Fruit fly (Drosophila melanogaster) ovary, adult (tissue): ENCODE measurements around the gene Nepl8.

Experiments used
- CG17801 ChIP-seq: fragments of 200-800 bp; optimal IDR thresholded peaks from 2 replicates; lab custom pipeline; 2019; ENCODE audit warnings: missing biosample characterization, mild to moderate bottlenecking, missing genetic modification characterization, moderate library complexity; ENCODE audit not compliant: partially characterized antibody

Gene Nepl8

DNA sequence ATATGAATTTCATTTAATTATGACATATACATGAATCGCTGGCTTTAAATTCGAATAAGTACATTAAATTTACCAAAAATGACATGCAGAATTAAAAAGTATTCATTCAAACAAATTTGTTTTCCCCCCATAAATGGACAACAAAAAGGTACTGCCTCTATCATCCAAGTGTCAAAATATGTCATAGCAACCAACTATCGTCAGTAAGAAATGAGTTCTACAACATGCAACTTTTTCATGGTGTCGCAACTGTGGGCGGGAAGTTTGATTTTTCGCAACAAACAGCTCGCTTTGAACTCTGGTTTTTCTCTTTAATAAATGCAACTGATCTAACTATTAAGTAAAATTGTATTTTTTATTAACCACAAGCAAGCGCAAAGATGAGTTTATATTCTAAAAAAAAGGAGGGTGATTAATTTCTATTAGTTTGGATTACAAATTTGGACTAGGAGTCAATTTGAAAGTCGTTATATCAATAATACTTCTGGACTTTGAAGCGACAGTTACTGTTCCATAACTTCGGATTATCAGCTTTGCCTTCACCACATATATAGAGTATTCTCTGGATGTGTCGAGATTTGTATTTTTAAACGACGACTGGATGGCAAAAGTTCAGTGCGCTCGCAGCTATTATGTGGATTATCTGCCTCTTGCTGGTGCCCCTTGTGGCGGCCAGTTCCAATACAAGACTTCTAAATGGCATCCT is at the start of gene Nepl8:
Gene Nepl8 (plus strand): TSS at position 578 of the 706 bp plus-strand sequence.
- no peak for TF ChIP-seq CG17801

- no peak for TF ChIP-seq CG17801
Observed at dm6 chr2L:16442620-16443019, 45.3 kb upstream of the Nepl8 start.

DNA sequence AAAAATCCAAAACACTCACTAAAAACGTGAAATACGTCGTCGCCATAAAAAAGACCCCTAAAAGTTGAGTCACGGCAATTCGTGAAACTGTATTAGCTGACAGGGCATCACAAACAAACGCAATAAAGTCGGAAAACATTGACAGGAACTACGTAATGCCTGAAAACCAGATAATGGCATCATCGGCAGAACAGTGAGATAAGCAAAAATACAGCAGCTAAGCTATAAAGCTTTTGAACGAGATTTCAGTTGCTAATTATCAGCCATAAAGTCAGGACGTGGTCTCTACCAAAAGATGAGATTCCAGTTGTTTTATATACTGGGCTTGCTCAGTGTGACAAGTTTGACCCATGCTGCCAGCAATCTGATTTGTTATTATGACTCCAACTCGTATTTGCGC is 42.9 kb upstream of the Nepl8 start, which contains the start of gene Idgf1:
Gene Idgf1 (plus strand): TSS at position 245 of the 400 bp plus-strand sequence.
- TF ChIP-seq CG17801, result no peak

DNA sequence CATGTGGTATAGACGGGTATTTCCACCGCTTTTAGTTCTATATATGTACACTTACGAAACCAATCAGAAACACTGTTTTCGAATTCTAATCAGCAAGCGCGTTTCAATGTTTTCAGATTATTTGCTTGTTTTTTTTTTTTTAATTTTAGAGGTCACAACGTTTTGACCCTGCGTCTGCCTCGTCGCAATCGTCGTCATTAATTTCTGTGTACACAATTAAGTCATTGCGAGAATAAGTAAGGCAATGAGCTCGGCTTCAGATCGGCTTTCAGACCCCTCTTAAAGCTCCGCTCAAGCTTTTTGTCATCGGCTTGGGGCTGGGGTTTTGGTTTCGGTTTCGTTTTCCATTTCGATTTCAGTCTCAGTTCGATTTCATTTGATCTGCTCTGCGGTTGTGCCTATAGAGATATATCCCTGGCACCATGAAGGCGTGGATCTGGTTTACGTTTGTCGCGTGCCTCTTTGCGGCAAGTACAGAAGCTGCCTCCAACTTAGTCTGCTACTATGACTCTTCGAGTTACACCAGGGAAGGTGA is 40.9 kb upstream of the Nepl8 start, which contains the start of gene Idgf2:
Gene Idgf2 (plus strand): TSS at position 356 of the 535 bp plus-strand sequence.
- TF ChIP-seq CG17801, result no peak

DNA sequence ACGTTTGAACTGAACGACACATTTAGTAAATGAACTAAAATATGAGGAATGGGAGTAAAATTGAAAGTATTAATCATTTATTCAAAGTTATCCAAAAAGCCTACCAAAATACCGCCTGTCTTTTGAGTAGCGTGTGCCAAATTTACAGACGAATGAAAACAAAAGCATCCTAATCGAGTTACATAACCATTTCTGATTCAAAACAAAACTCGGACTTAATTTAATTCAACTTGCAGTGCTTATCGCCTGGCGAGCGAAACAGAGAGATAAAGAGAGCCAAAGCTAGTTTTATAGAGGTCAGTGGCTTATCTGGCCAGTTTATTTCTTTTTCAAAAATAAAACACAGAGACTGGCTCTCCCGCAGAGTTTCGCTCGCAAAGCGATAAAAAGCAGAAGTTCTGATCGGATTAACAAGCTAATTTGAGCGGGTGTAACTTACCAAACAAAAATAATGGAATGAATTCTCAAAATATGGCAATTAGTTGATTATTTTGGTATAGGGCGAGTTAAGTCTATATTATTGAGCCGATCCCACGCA is 40.0 kb upstream of the Nepl8 start:
- TF ChIP-seq CG17801, result no peak

- TF ChIP-seq CG17801, result no peak
Observed at dm6 chr2L:16448451-16449206, 39.3 kb upstream of the Nepl8 start, which contains the start of gene CG5888. Gene CG5888, minus strand, starts transcription at chr2L:16448469.

DNA sequence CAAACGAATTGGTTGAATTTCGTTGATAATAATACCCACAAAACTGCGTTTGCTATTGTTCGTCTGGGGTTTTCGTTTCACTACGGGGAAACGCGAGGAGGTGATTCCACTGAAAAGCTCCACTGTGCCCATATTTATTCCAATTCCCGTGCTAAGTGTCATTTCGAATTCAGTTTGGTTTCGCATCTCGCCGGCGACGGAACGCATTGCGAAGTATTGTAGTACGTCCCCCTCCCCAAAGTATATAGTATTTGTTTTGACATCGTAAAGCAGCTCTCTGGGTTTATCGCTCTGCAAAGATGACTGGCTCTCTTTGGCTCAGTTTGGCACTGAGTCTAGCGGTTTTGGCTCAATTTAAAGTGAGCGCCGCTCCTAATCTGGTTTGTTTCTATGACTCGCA is 37.1 kb upstream of the Nepl8 start, which contains the start of gene Idgf3:
Gene Idgf3 (plus strand): TSS at position 17 of the 400 bp plus-strand sequence.
- TF ChIP-seq CG17801, result peak; percentile 24

- no peak for TF ChIP-seq CG17801
Observed at dm6 chr2L:16451858-16452257, 36.1 kb upstream of the Nepl8 start.

DNA sequence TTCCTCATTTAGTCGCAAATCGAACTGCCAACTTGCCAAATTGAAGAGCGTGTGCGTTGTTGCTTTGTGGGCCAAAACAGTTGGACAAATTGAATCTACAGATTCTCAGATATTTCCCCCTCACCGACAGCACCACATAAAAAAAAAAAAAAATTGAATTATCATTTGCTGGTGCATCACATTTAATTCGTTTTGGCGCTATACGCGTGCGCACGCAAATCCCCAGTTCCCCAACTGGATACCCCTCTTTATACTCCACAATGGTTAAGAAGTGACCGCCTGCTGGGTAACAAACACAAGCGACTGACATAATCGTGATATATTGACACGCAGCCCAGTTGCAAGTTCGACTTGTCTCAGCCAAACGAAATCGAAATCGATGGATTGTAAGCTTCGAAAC is 29.6 kb upstream of the Nepl8 start:
- TF ChIP-seq CG17801, result no peak

DNA sequence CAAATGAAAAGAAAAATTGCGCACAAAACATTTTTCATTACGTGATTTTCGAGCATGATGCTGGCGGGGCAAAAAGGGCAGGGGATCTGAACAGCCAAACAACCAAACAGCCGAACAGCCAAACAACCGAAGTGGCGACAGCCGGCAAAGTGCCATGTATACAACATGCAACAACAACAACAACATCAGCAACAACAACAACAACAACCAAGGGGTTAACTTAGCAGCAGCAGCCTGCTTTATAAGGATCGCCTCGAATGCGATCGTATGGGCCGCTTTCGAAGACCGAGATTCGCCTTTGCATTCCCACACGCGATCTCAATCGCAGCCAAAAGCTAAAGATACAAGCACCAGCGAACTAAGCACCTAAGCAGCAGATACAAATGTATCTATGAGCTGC is 24.3 kb upstream of the Nepl8 start:
- TF ChIP-seq CG17801, result no peak

DNA sequence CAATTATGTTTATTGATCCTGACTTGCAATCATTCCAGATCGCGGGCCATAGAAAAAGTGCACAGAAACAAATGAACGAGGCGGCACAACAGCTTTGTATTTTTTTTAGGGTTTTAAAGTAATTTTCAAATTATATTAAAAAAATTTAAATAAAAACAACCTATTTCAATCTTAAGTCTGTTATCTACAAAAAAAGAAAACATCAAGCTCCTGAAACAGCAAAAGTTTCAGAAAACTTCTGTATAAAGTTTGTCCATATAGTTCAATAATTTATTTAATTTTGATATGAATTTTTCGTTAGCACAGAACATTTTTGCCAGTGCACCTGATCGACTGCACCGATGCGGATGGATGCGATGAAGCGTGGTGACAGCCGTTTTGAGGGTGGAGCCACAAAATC is 18.2 kb upstream of the Nepl8 start:
- no peak for TF ChIP-seq CG17801

DNA sequence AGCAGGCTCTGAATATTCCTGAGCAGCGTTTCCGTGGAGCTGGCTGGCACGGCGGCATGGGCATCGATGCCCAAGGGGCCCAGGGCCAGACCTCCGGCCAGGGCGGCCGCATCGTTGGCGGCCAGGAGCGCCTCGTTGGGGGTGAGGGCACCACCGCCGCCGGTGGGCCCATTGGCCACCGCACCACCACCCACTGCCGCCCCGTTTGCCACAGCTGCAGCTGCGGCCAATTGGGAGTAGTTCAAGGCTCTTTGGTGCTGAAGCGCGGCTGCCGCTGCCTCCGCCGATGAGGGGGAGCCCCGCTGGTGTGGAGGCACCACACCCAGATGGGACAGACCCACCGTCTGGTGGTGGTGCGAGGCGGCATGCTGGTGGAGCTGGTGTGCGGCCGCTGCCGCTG is 15.8 kb upstream of the Nepl8 start:
- no peak for TF ChIP-seq CG17801

dm6 chr2L:16476517-16476916 is 11.4 kb upstream of the Nepl8 start:
- TF ChIP-seq CG17801, result no peak

DNA sequence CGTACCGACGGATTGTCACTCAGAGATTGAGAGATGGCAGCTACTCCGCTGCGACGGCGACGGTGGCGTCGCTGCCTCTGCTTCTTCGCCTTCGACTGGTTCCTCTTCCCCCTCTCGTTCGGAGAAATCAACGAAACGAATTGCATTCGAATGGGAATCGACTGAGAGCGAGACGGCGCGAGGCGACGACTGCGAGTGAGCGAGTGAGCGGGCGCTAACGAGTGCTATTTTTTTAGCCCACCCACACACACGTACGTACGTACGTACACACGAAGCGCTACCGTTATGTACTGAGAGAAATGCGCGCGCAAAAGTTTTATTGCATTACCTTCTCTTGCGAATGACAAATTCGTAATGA is 2.3 kb upstream of the Nepl8 start, which contains the start of gene dac:
Gene dac (minus strand): TSS at position 356 of the 358 bp plus-strand sequence.
- TF ChIP-seq CG17801, result no peak

dm6 chr2L:16486001-16486793 is 1.8 kb upstream of the Nepl8 start:
- TF ChIP-seq CG17801, result no peak

dm6 chr2L:16491123-16491751 is 3.3 kb downstream of the Nepl8 start, which contains the start of gene Tpr2:
Gene Tpr2, plus strand, starts transcription at chr2L:16491540.
- peak; percentile 49 for TF ChIP-seq CG17801
